Worm (Caenorhabditis elegans) whole organism, L4/young adult: ENCODE results near the gene fbxa-135.

Source experiments
- W03F9.2 ChIP-seq: fragments of 150-350 bp; optimal IDR thresholded peaks from 2 replicates; lab custom pipeline; 2014; ENCODE audit warnings: missing biosample characterization, missing genetic modification characterization
- dao-5 ChIP-seq: sonication (generic microtip); optimal IDR thresholded peaks from 2 replicates; lab custom pipeline; 2016; ENCODE audit warnings: missing genotype, missing genetic modification characterization, moderate library complexity, missing compliant biosample characterization
- him-1 ChIP-seq: sonication (generic microtip); optimal IDR thresholded peaks from 2 replicates; lab custom pipeline; 2016; ENCODE audit warnings: missing genotype, missing genetic modification reagents, missing genetic modification characterization, missing compliant biosample characterization

DNA sequence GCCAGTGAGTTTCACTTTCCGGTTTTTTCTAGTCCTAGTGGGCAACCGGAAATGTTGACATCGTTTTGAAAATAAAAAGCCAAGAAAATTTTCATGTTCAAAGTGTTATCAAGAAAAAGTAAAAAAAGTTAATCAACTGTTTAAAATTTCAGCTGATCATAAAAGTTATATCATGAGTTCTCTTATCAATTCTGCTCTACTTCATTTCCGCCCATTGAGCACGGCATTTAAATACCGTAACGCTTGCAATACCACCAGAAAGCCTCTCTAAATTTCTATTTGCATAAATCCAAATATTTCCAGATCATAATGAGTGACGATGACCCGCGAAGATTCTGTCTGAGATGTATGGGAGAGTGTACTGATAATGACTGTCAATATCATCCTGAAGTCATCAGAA lies 42.6 kb downstream of the fbxa-135 start, which contains the start of gene T26H5.9:
- no peak for TF ChIP-seq him-1
- no peak for TF ChIP-seq W03F9.2
- TF ChIP-seq dao-5 (tag; lab: Kevin White, UChicago), result no peak
